Worm (Caenorhabditis elegans) whole organism, early embryonic: ENCODE data around the gene smvt-1.

Source experiments
- B0310.2 ChIP-seq: sonication (generic microtip); optimal IDR thresholded peaks from 2 replicates; lab custom pipeline; 2016; ENCODE audit warnings: mild to moderate bottlenecking, missing genetic modification characterization, missing compliant biosample characterization
- F13C5.2 ChIP-seq: sonication (generic microtip); optimal IDR thresholded peaks from 2 replicates; lab custom pipeline; 2017; ENCODE audit warnings: mild to moderate bottlenecking, missing genetic modification characterization, inconsistent platforms, missing compliant biosample characterization
- aly-1 ChIP-seq: sonication (generic microtip); optimal IDR thresholded peaks from 2 replicates; lab custom pipeline; 2016; ENCODE audit warnings: missing genetic modification characterization, missing compliant biosample characterization
- ama-1 ChIP-seq: fragments of 150-350 bp; optimal IDR thresholded peaks from 2 replicates; lab custom pipeline; 2014
- ceh-13 ChIP-seq: fragments of 200-800 bp; sonication (Bioruptor generic); optimal IDR thresholded peaks from 2 replicates; lab custom pipeline; 2018; ENCODE audit warnings: mild to moderate bottlenecking, missing genetic modification characterization, missing compliant biosample characterization
- ceh-36 ChIP-seq: sonication (generic microtip); optimal IDR thresholded peaks from 2 replicates; lab custom pipeline; 2016; ENCODE audit warnings: missing genetic modification characterization, inconsistent platforms, missing compliant biosample characterization
- ets-7 ChIP-seq: sonication (generic microtip); optimal IDR thresholded peaks from 2 replicates; lab custom pipeline; 2016; ENCODE audit warnings: missing genotype, missing genetic modification characterization, missing compliant biosample characterization
- flt-1 ChIP-seq: fragments of 200-800 bp; sonication (Bioruptor generic); IDR thresholded peaks from 2 replicates; pipeline ENCODE4 v1.3.6; 2022; ENCODE audit warnings: missing genetic modification characterization, missing compliant biosample characterization
- hmbx-1 ChIP-seq: sonication (generic microtip); optimal IDR thresholded peaks from 2 replicates; lab custom pipeline; 2016; ENCODE audit warnings: mild to moderate bottlenecking, missing genetic modification characterization, missing compliant biosample characterization
- hmg-4 ChIP-seq: fragments of 200-800 bp; sonication (Bioruptor generic); optimal IDR thresholded peaks from 2 replicates; lab custom pipeline; 2018; ENCODE audit warnings: mild to moderate bottlenecking, missing genetic modification characterization, missing compliant biosample characterization
- hnd-1 ChIP-seq: sonication (generic microtip); optimal IDR thresholded peaks from 2 replicates; lab custom pipeline; 2016; ENCODE audit warnings: missing genetic modification characterization, missing compliant biosample characterization
- pes-1 ChIP-seq: fragments of 200-800 bp; sonication (Bioruptor generic); IDR thresholded peaks from 2 replicates; pipeline ENCODE4 v1.3.6; 2022; ENCODE audit warnings: missing genetic modification reagents, missing genetic modification characterization, missing compliant biosample characterization
- scrt-1 ChIP-seq: fragments of 200-800 bp; sonication (Bioruptor generic); IDR thresholded peaks from 2 replicates; pipeline ENCODE4 v1.3.6; 2022; ENCODE audit warnings: missing genetic modification characterization, missing compliant biosample characterization
- sea-1 ChIP-seq: fragments of 200-800 bp; sonication (Bioruptor generic); conservative IDR thresholded peaks from 2 replicates; pipeline ENCODE4 v1.3.6; 2022; ENCODE audit warnings: missing genetic modification characterization, missing compliant biosample characterization
- tbx-11 ChIP-seq: fragments of 200-800 bp; sonication (Bioruptor generic); IDR thresholded peaks from 2 replicates; pipeline ENCODE4 v1.3.6; 2022; ENCODE audit warnings: missing genetic modification characterization, missing compliant biosample characterization
- tbx-37 ChIP-seq: fragments of 200-800 bp; sonication (Bioruptor generic); conservative IDR thresholded peaks from 2 replicates; pipeline ENCODE4 v1.3.6; 2022; ENCODE audit warnings: missing genetic modification reagents, missing genetic modification characterization, missing compliant biosample characterization
- tra-4 ChIP-seq: sonication (generic microtip); optimal IDR thresholded peaks from 2 replicates; lab custom pipeline; 2017; ENCODE audit warnings: missing genetic modification characterization, missing compliant biosample characterization

Gene smvt-1

DNA sequence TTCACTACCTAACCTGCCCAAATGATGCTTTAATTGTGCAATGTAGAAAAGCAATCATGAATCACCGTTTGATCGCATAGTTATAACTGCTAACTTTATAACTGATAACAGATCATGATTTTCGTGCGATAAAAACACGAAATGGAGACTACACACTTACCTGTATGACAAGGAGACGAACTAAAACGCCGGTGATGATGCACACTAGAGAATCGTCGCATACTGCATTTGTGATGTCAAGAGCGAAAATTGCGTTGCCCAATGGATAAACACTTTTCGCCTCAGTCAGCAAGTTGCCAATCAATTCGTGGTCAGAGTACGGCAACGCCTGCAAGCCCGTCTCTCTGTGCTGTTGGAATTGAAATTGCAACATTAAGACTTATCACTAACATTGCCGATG, 20.3 kb upstream of the smvt-1 start:
- TF ChIP-seq flt-1 (GFP tag; lab: Robert Waterston, UW) (no peak), hmg-4 (no peak), F13C5.2 (no peak), ceh-13 (no peak), sea-1 (no peak), hnd-1 (no peak), scrt-1 (GFP tag; lab: Robert Waterston, UW) (no peak), B0310.2 (no peak), ets-7 (tag; lab: Kevin White, UChicago) (no peak), pes-1 (GFP tag; lab: Robert Waterston, UW) (no peak), hmbx-1 (tag; lab: Kevin White, UChicago) (no peak), tbx-37 (GFP tag; lab: Robert Waterston, UW) (no peak), tbx-11 (GFP tag; lab: Robert Waterston, UW) (no peak), aly-1 (tag; lab: Kevin White, UChicago) (no peak)

DNA sequence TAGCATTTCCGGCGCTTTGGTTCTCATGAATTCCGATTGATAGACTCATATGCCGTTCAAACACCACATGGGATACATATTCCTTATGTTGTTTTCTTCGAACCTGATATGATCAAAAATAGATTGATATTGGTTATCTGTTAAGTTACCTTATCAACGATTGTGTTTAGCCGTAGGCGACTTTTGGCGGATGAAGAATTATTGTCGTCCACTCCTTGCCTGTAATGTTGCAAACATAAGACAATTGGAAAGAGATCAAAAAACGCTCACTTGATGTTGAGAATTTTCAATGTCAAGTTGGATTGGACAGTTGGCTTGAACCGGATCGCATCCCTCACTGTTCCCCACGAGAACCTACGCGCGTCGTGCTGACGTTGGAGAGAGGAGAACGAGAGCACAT, 19.0 kb upstream of the smvt-1 start:
- no peak for TF ChIP-seq tbx-11 (GFP tag; lab: Robert Waterston, UW)
- no peak for TF ChIP-seq aly-1 (tag; lab: Kevin White, UChicago)
- TF ChIP-seq tbx-37 (GFP tag; lab: Robert Waterston, UW) = no peak
- TF ChIP-seq ceh-13 = no peak
- no peak for TF ChIP-seq flt-1 (GFP tag; lab: Robert Waterston, UW)
- no peak for TF ChIP-seq hmbx-1 (tag; lab: Kevin White, UChicago)
- no peak for TF ChIP-seq B0310.2
- TF ChIP-seq pes-1 (GFP tag; lab: Robert Waterston, UW) = no peak
- no peak for TF ChIP-seq scrt-1 (GFP tag; lab: Robert Waterston, UW)

DNA sequence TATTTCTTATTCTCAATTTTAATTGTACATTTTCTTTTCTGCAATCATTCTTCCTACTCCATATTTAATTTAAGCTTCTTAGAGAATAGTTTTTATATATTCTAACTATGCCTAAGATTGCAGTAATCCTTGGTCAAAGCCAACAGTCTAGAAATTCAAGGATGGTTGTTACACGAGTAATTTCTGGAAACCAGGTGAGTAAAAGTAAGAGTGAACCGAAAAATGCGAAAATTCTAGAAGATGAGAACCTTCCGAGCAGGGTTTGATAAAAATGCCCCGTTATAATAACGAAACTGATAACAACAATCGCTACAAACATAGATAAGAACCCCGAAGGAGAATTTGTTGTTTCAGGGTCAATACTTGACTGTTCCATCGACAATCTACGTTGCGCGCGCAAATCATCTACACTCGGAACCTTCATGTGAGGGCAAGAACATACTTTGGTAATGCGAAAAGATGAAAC, 16.6 kb upstream of the smvt-1 start, which contains the start of gene F52H2.15:
Gene F52H2.15 (plus strand): TSS at position 51 of the 466 bp plus-strand sequence.
- TF ChIP-seq hnd-1 (no peak), hmbx-1 (tag; lab: Kevin White, UChicago) (no peak), ama-1 (lab: Kevin White, UChicago) (no peak), tbx-11 (GFP tag; lab: Robert Waterston, UW) (no peak), hmg-4 (no peak), ets-7 (tag; lab: Kevin White, UChicago) (no peak), tbx-37 (GFP tag; lab: Robert Waterston, UW) (no peak), ceh-36 (tag; lab: Kevin White, UChicago) (no peak), aly-1 (tag; lab: Kevin White, UChicago) (no peak)

DNA sequence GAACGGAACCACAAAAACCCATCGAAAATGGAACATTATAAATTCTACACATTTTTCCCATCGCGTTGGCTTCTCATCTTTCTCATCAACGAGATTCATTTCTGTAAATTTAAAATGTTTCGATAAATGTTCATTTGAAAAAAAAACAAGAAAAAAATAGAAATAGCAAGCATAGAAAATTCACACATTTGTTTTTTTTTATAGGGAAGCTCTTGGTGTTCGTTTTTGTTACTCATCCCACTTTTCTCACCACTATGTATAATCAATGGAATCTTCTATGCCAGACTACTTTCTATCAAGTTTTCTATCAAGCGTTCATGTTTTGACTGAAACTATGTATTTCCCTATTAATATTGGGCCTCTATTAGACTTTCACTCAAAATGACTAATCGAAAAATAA, 15.3 kb upstream of the smvt-1 start, which contains the start of gene dhcr-24:
Gene dhcr-24 (minus strand): TSS at position 101 of the 400 bp plus-strand sequence.
- TF ChIP-seq ama-1 (lab: Kevin White, UChicago) (no peak), sea-1 (no peak), scrt-1 (GFP tag; lab: Robert Waterston, UW) (no peak), ceh-36 (tag; lab: Kevin White, UChicago) (no peak)

DNA sequence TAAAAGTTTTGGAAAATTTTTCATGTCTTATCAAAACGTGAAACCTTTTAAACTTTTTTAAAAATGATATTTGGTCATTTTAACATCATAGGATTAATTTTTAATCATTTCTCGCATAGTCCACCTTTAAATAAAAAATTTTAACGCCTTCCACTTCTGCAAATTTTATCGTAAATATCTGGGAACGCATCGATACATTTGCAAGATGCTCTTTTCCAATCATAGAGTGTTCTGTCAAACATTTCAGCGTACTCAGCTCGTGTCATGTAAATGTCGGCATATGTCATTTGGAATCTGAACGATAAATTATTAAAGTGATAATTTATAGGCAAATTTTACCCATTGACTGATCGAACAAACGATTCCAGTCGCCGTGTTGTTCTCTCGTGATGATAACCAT, 11.2 kb upstream of the smvt-1 start, which contains the start of gene F52H2.5:
Gene F52H2.5 (minus strand): TSS at position 101 of the 400 bp plus-strand sequence.
- TF ChIP-seq scrt-1 (GFP tag; lab: Robert Waterston, UW) (no peak), tbx-37 (GFP tag; lab: Robert Waterston, UW) (no peak), B0310.2 (no peak), ets-7 (tag; lab: Kevin White, UChicago) (no peak), aly-1 (tag; lab: Kevin White, UChicago) (no peak), ceh-36 (tag; lab: Kevin White, UChicago) (no peak), tra-4 (no peak), sea-1 (no peak), hmg-4 (no peak), ama-1 (lab: Kevin White, UChicago) (no peak), F13C5.2 (no peak), tbx-11 (GFP tag; lab: Robert Waterston, UW) (no peak), hmbx-1 (tag; lab: Kevin White, UChicago) (no peak)

DNA sequence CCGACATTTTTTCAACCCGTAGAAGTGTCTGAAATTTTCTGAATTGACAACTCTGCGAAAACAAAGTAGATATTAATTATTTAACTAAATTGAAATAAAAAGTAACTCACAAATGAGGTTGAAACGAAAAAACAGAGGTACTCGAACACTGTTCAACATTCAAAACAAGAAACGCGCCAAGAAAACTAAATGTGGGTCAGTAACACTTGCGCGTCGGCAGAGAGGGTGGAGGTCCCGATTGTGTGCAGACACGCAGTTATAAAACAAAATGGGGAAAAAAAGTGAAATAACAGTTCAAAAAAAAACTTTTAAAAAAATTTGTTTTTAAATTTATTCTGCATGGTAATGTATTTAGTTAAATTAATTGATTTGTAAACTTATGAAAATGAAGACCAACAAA, 10.6 kb upstream of the smvt-1 start:
- TF ChIP-seq F13C5.2 (peak; percentile 4), hmg-4 (no peak), tra-4 (no peak), ceh-36 (tag; lab: Kevin White, UChicago) (no peak)

DNA sequence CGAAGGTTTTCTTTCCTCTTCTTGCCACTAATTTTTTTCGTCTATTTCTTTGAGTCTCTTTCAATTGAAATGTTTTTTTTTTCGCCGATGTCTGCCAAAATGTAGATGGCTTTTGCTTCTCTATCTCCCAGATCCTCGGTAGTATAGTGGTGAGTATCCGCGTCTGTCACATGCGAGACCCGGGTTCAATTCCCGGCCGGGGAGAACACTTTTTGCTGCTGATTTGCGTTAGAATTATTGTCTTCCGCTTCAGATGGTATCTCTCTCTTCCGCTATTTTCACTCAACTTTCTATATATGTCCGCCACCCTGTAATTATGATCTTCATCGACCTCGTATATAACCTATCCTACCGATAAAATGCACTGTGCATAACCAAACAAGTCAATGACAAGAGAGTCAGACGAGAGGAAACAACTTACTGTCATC, 4.7 kb upstream of the smvt-1 start:
- peak; percentile 68 for TF ChIP-seq tbx-11 (GFP tag; lab: Robert Waterston, UW)
- peak; percentile 71 for TF ChIP-seq scrt-1 (GFP tag; lab: Robert Waterston, UW)
- TF ChIP-seq flt-1 (GFP tag; lab: Robert Waterston, UW) = peak; percentile 30; the same call in 1 of the 2 replicates
- TF ChIP-seq B0310.2 = no peak
- TF ChIP-seq F13C5.2 = peak; percentile 46
- peak; percentile 49 for TF ChIP-seq aly-1 (tag; lab: Kevin White, UChicago)
- TF ChIP-seq pes-1 (GFP tag; lab: Robert Waterston, UW) = peak; percentile 76
- no peak for TF ChIP-seq hmg-4
- peak; percentile 64 for TF ChIP-seq ets-7 (tag; lab: Kevin White, UChicago)
- no peak for TF ChIP-seq tra-4
- peak; percentile 22 for TF ChIP-seq ceh-36 (tag; lab: Kevin White, UChicago)
- TF ChIP-seq hnd-1 = peak; percentile 54
- TF ChIP-seq tbx-37 (GFP tag; lab: Robert Waterston, UW) = peak; percentile 28

DNA sequence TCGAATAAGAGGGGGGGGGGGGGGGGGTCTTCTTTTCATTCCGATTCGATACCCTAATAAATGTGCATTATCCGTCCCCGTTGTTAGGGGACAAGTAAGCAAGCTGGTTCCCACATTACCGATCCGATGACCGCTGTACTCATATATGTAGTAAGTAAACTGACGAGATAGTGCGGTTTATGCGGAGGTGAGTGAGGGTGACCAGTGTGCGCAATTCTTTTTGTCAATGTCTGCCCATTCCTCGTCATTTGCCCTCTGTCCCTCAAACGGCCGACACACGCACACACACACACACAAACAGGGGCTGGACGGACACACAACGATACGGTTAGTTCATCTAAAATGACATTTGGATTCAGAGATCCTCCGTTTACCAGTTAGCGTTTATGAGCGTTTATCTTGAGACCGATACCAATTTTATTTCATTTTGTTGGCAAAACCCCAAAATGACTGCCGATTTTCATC, 3.5 kb upstream of the smvt-1 start, which contains the start of gene aat-3:
Gene aat-3 (plus strand): TSS at position 51 of the 465 bp plus-strand sequence.
- TF ChIP-seq hmg-4 = peak; percentile 73
- TF ChIP-seq tbx-37 (GFP tag; lab: Robert Waterston, UW) = no peak
